Worm (Caenorhabditis elegans) whole organism, L3 larva: Measurements from ENCODE around the gene C47E8.9.

Experiments
- ama-1 ChIP-seq: fragments of 150-350 bp; optimal IDR thresholded peaks from 2 replicates; lab custom pipeline; 2018
- daf-12 ChIP-seq: fragments of 150-350 bp; optimal IDR thresholded peaks from 2 replicates; lab custom pipeline; 2014; ENCODE audit warnings: missing biosample characterization, missing genetic modification reagents, missing genetic modification characterization
- mdl-1 ChIP-seq: fragments of 150-350 bp; optimal IDR thresholded peaks from 2 replicates; lab custom pipeline; 2014; ENCODE audit warnings: missing biosample characterization, missing genetic modification characterization
- tbx-2 ChIP-seq: sonication (generic microtip); optimal IDR thresholded peaks from 2 replicates; lab custom pipeline; 2016; ENCODE audit warnings: mild to moderate bottlenecking, missing genetic modification characterization, missing compliant biosample characterization

DNA sequence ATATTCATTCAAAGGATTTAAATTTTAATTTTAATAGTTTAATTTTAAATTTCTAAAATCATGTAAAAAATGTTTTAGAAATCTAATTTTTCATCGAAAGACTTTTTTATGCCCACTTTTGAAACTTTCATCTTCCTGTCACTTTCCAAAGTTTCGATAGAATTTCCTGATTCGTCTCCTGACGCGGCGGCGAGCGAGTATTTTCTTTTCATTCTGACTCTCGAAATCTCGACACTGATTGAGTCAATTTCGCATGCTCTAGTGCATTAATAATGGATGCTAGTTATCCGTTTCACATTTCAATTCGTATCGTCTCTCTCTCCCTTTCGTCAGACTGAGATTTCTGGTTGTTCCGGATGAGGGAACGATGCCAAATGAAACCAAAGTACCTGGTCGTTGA lies 14.3 kb upstream of the C47E8.9 start:
- TF ChIP-seq daf-12 (tag; lab: Kevin White, UChicago) (no peak), tbx-2 (no peak), mdl-1 (tag; lab: Kevin White, UChicago) (no peak), ama-1 (lab: Kevin White, UChicago) (no peak)
